Fruit fly (Drosophila melanogaster) whole organism, embryonic: ENCODE measurements around the gene trk.
A peak's percentile ranks its signal among the peaks of the same experiment; 100 is the strongest.

Source experiments
- Adf1 ChIP-seq: fragments of 200-800 bp; sonication (Bioruptor generic); IDR thresholded peaks from 2 replicates; pipeline ENCODE4 v1.3.6; 2022; ENCODE audit warnings: missing biosample characterization, missing genetic modification characterization
- Antp ChIP-seq: fragments of 200-800 bp; sonication (Bioruptor generic); optimal IDR thresholded peaks from 3 replicates; lab custom pipeline; 2016; ENCODE audit warnings: missing biosample characterization, missing genetic modification characterization
- Bgb ChIP-seq: fragments of 200-800 bp; sonication (Bioruptor generic); IDR thresholded peaks from 2 replicates; pipeline ENCODE4 v1.3.6; 2022; ENCODE audit warnings: missing biosample characterization, missing genetic modification characterization; ENCODE audit not compliant: partially characterized antibody
- BtbVII ChIP-seq: fragments of 200-800 bp; sonication (Bioruptor generic); optimal IDR thresholded peaks from 3 replicates; lab custom pipeline; 2017; ENCODE audit warnings: missing biosample characterization, mild to moderate bottlenecking, missing genetic modification characterization
- CG10321 ChIP-seq: fragments of 200-800 bp; sonication (Bioruptor generic); IDR thresholded peaks from 2 replicates; pipeline ENCODE4 v1.3.6; 2022; ENCODE audit warnings: missing biosample characterization, missing genetic modification characterization
- CG1233 ChIP-seq: fragments of 200-800 bp; sonication (Bioruptor generic); optimal IDR thresholded peaks from 4 replicates; lab custom pipeline; 2018; ENCODE audit warnings: missing biosample characterization, mild to moderate bottlenecking, missing genetic modification characterization
- CG13123 ChIP-seq: fragments of 200-800 bp; sonication (Bioruptor generic); optimal IDR thresholded peaks from 2 replicates; lab custom pipeline; 2016; ENCODE audit warnings: missing biosample characterization, missing genetic modification characterization
- CG15011 ChIP-seq: fragments of 200-800 bp; sonication (Bioruptor generic); optimal IDR thresholded peaks from 3 replicates; lab custom pipeline; 2018; ENCODE audit warnings: missing biosample characterization, mild to moderate bottlenecking, missing genetic modification characterization
- CG1602 ChIP-seq: fragments of 200-800 bp; sonication (Bioruptor generic); optimal IDR thresholded peaks from 3 replicates; lab custom pipeline; 2016; ENCODE audit warnings: missing biosample characterization, missing genetic modification characterization
- CG16815 ChIP-seq: fragments of 200-800 bp; sonication (Bioruptor generic); optimal IDR thresholded peaks from 3 replicates; lab custom pipeline; 2017; ENCODE audit warnings: missing biosample characterization, mild to moderate bottlenecking, missing genetic modification characterization
- CG18476 ChIP-seq: fragments of 200-800 bp; sonication (Bioruptor generic); optimal IDR thresholded peaks from 2 replicates; lab custom pipeline; 2016; ENCODE audit warnings: missing biosample characterization, mild to moderate bottlenecking, missing genetic modification characterization
- CG18619 ChIP-seq: fragments of 200-800 bp; sonication (Bioruptor generic); optimal IDR thresholded peaks from 3 replicates; lab custom pipeline; 2017; ENCODE audit warnings: missing biosample characterization, mild to moderate bottlenecking, missing genetic modification characterization
- CG2116 ChIP-seq: fragments of 200-800 bp; sonication (Bioruptor generic); optimal IDR thresholded peaks from 3 replicates; lab custom pipeline; 2018; ENCODE audit warnings: missing biosample characterization, mild to moderate bottlenecking, missing genetic modification characterization
- CG2889 ChIP-seq: fragments of 200-800 bp; sonication (Bioruptor generic); IDR thresholded peaks from 3 replicates; pipeline ENCODE4 v1.3.6; 2022; ENCODE audit warnings: missing biosample characterization, missing genetic modification characterization
- CG30431 ChIP-seq: fragments of 200-800 bp; sonication (Bioruptor generic); optimal IDR thresholded peaks from 2 replicates; lab custom pipeline; 2017; ENCODE audit warnings: missing biosample characterization, missing genetic modification characterization
- CG31365 ChIP-seq: fragments of 200-800 bp; sonication (Bioruptor generic); optimal IDR thresholded peaks from 2 replicates; lab custom pipeline; 2018; ENCODE audit warnings: missing biosample characterization, mild to moderate bottlenecking, missing genetic modification characterization
- CG31441 ChIP-seq: fragments of 200-800 bp; sonication (Bioruptor generic); IDR thresholded peaks from 2 replicates; pipeline ENCODE4 v1.3.6; 2022; ENCODE audit warnings: missing biosample characterization, missing genetic modification characterization
- CG32532 ChIP-seq: fragments of 200-800 bp; sonication (Bioruptor generic); IDR thresholded peaks from 2 replicates; pipeline ENCODE4 v1.3.6; 2022; ENCODE audit warnings: missing biosample characterization, missing genetic modification characterization
- CG34376 ChIP-seq: fragments of 200-800 bp; sonication (Bioruptor generic); optimal IDR thresholded peaks from 2 replicates; lab custom pipeline; 2018; ENCODE audit warnings: missing biosample characterization, mild to moderate bottlenecking, missing genetic modification characterization
- CG5180 ChIP-seq: fragments of 200-800 bp; sonication (Bioruptor generic); optimal IDR thresholded peaks from 3 replicates; lab custom pipeline; 2017; ENCODE audit warnings: missing biosample characterization, missing genetic modification characterization, mild to moderate bottlenecking, moderate library complexity, missing genetic modification reagents
- CG6683 ChIP-seq: fragments of 200-800 bp; sonication (Bioruptor generic); optimal IDR thresholded peaks from 2 replicates; lab custom pipeline; 2017; ENCODE audit warnings: missing biosample characterization, mild to moderate bottlenecking, missing genetic modification characterization, missing genetic modification reagents
- CG6854 ChIP-seq: fragments of 200-800 bp; sonication (Bioruptor generic); optimal IDR thresholded peaks from 3 replicates; lab custom pipeline; 2017; ENCODE audit warnings: missing biosample characterization, mild to moderate bottlenecking, missing genetic modification characterization
- D19A ChIP-seq: fragments of 200-800 bp; optimal IDR thresholded peaks from 3 replicates; lab custom pipeline; 2019; ENCODE audit warnings: missing biosample characterization, mild to moderate bottlenecking, missing genetic modification characterization, moderate library complexity
- Doc2 ChIP-seq: fragments of 200-800 bp; sonication (Bioruptor generic); IDR thresholded peaks from 2 replicates; pipeline ENCODE4 v1.3.6; 2022; ENCODE audit warnings: missing biosample characterization, missing genetic modification characterization
- HLH54F ChIP-seq: fragments of 200-800 bp; sonication (Bioruptor generic); optimal IDR thresholded peaks from 3 replicates; lab custom pipeline; 2016; ENCODE audit warnings: missing biosample characterization, missing genetic modification characterization
- Hr51 ChIP-seq, 2 experiments: fragments of 200-800 bp; sonication (Bioruptor generic); optimal IDR thresholded peaks; 2 replicates in 1 of 2; 3 replicates in 1 of 2; lab custom pipeline; 2016 to 2018; ENCODE audit warnings: missing biosample characterization in 2 of 2, missing genetic modification characterization in 2 of 2, mild to moderate bottlenecking in 1 of 2, moderate library complexity in 1 of 2
- Kr ChIP-seq: fragments of 200-800 bp; sonication (Bioruptor generic); optimal IDR thresholded peaks from 2 replicates; lab custom pipeline; 2017; ENCODE audit warnings: missing biosample characterization, mild to moderate bottlenecking, missing genetic modification characterization
- Nf-YB ChIP-seq: fragments of 200-800 bp; sonication (Bioruptor generic); optimal IDR thresholded peaks from 3 replicates; lab custom pipeline; 2019; ENCODE audit warnings: missing biosample characterization, mild to moderate bottlenecking, missing genetic modification characterization, moderate library complexity
- ac ChIP-seq: fragments of 200-800 bp; sonication (Bioruptor generic); optimal IDR thresholded peaks from 3 replicates; lab custom pipeline; 2017; ENCODE audit warnings: missing biosample characterization, mild to moderate bottlenecking, missing genetic modification characterization
- bab2 ChIP-seq: fragments of 200-800 bp; sonication (Bioruptor generic); optimal IDR thresholded peaks from 2 replicates; lab custom pipeline; 2016; ENCODE audit warnings: missing biosample characterization, missing genetic modification characterization
- bigmax ChIP-seq: fragments of 200-800 bp; sonication (Bioruptor generic); optimal IDR thresholded peaks from 2 replicates; lab custom pipeline; 2018; ENCODE audit warnings: missing biosample characterization, mild to moderate bottlenecking, missing genetic modification characterization
- br ChIP-seq: fragments of >200 bp; optimal IDR thresholded peaks from 2 replicates; lab custom pipeline; 2017
- crol ChIP-seq: fragments of 200-800 bp; sonication (Bioruptor generic); IDR thresholded peaks from 2 replicates; pipeline ENCODE4 v1.3.6; 2022; ENCODE audit warnings: missing biosample characterization, missing genetic modification characterization
- fru ChIP-seq: fragments of >200 bp; optimal IDR thresholded peaks from 2 replicates; lab custom pipeline; 2017
- her ChIP-seq: fragments of 200-800 bp; sonication (Bioruptor generic); optimal IDR thresholded peaks from 2 replicates; lab custom pipeline; 2016; ENCODE audit warnings: missing biosample characterization, missing genetic modification characterization
- ind ChIP-seq: fragments of 200-800 bp; sonication (Bioruptor generic); optimal IDR thresholded peaks from 3 replicates; lab custom pipeline; 2016; ENCODE audit warnings: missing biosample characterization, missing genetic modification characterization
- inv ChIP-seq: fragments of 200-800 bp; sonication (Bioruptor generic); IDR thresholded peaks from 2 replicates; pipeline ENCODE4 v1.3.6; 2022; ENCODE audit warnings: missing biosample characterization, missing genetic modification characterization; ENCODE audit not compliant: partially characterized antibody
- klu ChIP-seq: fragments of 200-800 bp; sonication (Bioruptor generic); IDR thresholded peaks from 2 replicates; pipeline ENCODE4 v1.3.6; 2022; ENCODE audit warnings: missing biosample characterization, missing genetic modification characterization
- lmd ChIP-seq: fragments of 200-800 bp; sonication (Bioruptor generic); IDR thresholded peaks from 2 replicates; pipeline ENCODE4 v1.3.6; 2022; ENCODE audit warnings: missing biosample characterization, missing genetic modification characterization
- pfk ChIP-seq: fragments of 200-800 bp; sonication (Bioruptor generic); optimal IDR thresholded peaks from 2 replicates; lab custom pipeline; 2018; ENCODE audit warnings: missing biosample characterization, mild to moderate bottlenecking, missing genetic modification characterization, moderate library complexity
- phol ChIP-seq: fragments of 200-800 bp; sonication (Bioruptor generic); optimal IDR thresholded peaks from 3 replicates; lab custom pipeline; 2018; ENCODE audit warnings: missing biosample characterization, mild to moderate bottlenecking, missing genetic modification characterization, moderate library complexity
- pita ChIP-seq: fragments of 200-800 bp; sonication (Bioruptor generic); optimal IDR thresholded peaks from 2 replicates; lab custom pipeline; 2017; ENCODE audit warnings: missing biosample characterization, mild to moderate bottlenecking, missing genetic modification characterization
- prd ChIP-seq, 3 experiments: fragments of >200 bp in 2 of 3; fragments of 200-800 bp in 1 of 3; sonication (Bioruptor generic) in 1 of 3; optimal IDR thresholded peaks in 2 of 3; IDR thresholded peaks in 1 of 3; 2 replicates in 2 of 3; 3 replicates in 1 of 3; pipeline versions ENCODE4 v1.3.6 to Lab custom; 2017 to 2022; ENCODE audit warnings: missing biosample characterization in 1 of 3, missing genetic modification characterization in 1 of 3
- psq ChIP-seq: fragments of 200-800 bp; sonication (Bioruptor generic); optimal IDR thresholded peaks from 2 replicates; lab custom pipeline; 2017; ENCODE audit warnings: missing biosample characterization, missing genetic modification characterization
- pum ChIP-seq: fragments of 200-800 bp; sonication (Bioruptor generic); optimal IDR thresholded peaks from 2 replicates; lab custom pipeline; 2016; ENCODE audit warnings: missing biosample characterization, missing genetic modification characterization
- salm ChIP-seq: fragments of 200-800 bp; sonication (Bioruptor generic); optimal IDR thresholded peaks from 2 replicates; lab custom pipeline; 2018; ENCODE audit warnings: missing biosample characterization, mild to moderate bottlenecking, missing genetic modification characterization
- schlank ChIP-seq: fragments of 200-800 bp; sonication (Bioruptor generic); optimal IDR thresholded peaks from 2 replicates; lab custom pipeline; 2018; ENCODE audit warnings: missing biosample characterization, mild to moderate bottlenecking, missing genetic modification characterization
- sr ChIP-seq: fragments of 200-800 bp; sonication (Bioruptor generic); IDR thresholded peaks from 3 replicates; pipeline ENCODE4 v1.3.6; 2022; ENCODE audit warnings: missing biosample characterization, missing genetic modification characterization
- wdn ChIP-seq: fragments of 200-800 bp; sonication (Bioruptor generic); IDR thresholded peaks from 2 replicates; pipeline ENCODE4 v1.3.6; 2022; ENCODE audit warnings: missing biosample characterization, missing genetic modification characterization

Gene trk

dm6 chr2L:10306518-10307260, 34.6 kb upstream of the trk start, which contains the start of the genes CG5390 and CG4968 (continued):
- TF ChIP-seq klu (no peak), Doc2 (GFP tag; lab: Robert Waterston, UW) (no peak), D19A (tag; lab: Kevin White, UChicago) (no peak), psq (GFP tag; lab: Kevin White, UChicago) (peak; percentile 30), CG32532 (GFP tag; lab: Robert Waterston, UW) (peak; percentile 78), br (lab: Kevin White, UChicago) (no peak), CG31365 (tag; lab: Kevin White, UChicago) (no peak), CG6683 (peak; percentile 60), CG31441 (GFP tag; lab: Robert Waterston, UW) (peak; percentile 80; the same call in 1 of the 2 replicates), schlank (tag; lab: Kevin White, UChicago) (peak; percentile 18), CG18619 (GFP tag; lab: Kevin White, UChicago) (peak; percentile 38), Antp (GFP tag; lab: Kevin White, UChicago) (peak; percentile 6), her (GFP tag; lab: Kevin White, UChicago) (no peak), bab2 (no peak), CG15011 (peak; percentile 30), phol (tag; lab: Kevin White, UChicago) (peak; percentile 70), fru (no peak), HLH54F (GFP tag; lab: Kevin White, UChicago) (peak; percentile 6), Hr51 (GFP tag; optimal IDR thresholded peaks at IDR 0.05; lab: Kevin White, UChicago) (peak; percentile 30 to 83), inv (no peak), lmd (GFP tag; lab: Robert Waterston, UW) (peak; percentile 66), pum (GFP tag; lab: Kevin White, UChicago) (no peak), crol (GFP tag; lab: Robert Waterston, UW) (no peak), CG34376 (GFP tag; lab: Kevin White, UChicago) (peak; percentile 37), Kr (GFP tag; lab: Kevin White, UChicago) (no peak), ac (GFP tag; lab: Kevin White, UChicago) (no peak), CG5180 (GFP tag; lab: Kevin White, UChicago) (no peak), CG13123 (GFP tag; lab: Kevin White, UChicago) (peak; percentile 14), CG10321 (GFP tag; lab: Robert Waterston, UW) (0 out of 2 replicates have a peak, but pooled peaks have one; percentile 27), Nf-YB (peak; percentile 44), CG1602 (peak; percentile 8), salm (peak; percentile 58), prd (optimal IDR thresholded peaks at IDR 0.05; lab: Kevin White, UChicago) (no peak), prd (GFP tag; IDR thresholded peaks at IDR 0.05; lab: Robert Waterston, UW) (no peak), CG30431 (GFP tag; lab: Kevin White, UChicago) (no peak), pita (GFP tag; lab: Kevin White, UChicago) (no peak), pfk (GFP tag; lab: Kevin White, UChicago) (peak; percentile 94), bigmax (GFP tag; lab: Kevin White, UChicago) (no peak), CG18476 (GFP tag; lab: Kevin White, UChicago) (peak; percentile 50), Bgb (peak; percentile 31; the same call in 1 of the 2 replicates), wdn (GFP tag; lab: Robert Waterston, UW) (peak; percentile 38; the same call in 1 of the 2 replicates), sr (GFP tag; lab: Robert Waterston, UW) (no peak), CG2116 (GFP tag; lab: Kevin White, UChicago) (peak; percentile 99), CG1233 (GFP tag; lab: Kevin White, UChicago) (peak; percentile 46), BtbVII (peak; percentile 76), Adf1 (GFP tag; lab: Robert Waterston, UW) (peak; percentile 48), CG2889 (GFP tag; lab: Robert Waterston, UW) (no peak), CG16815 (GFP tag; lab: Kevin White, UChicago) (peak; percentile 12), CG6854 (GFP tag; lab: Kevin White, UChicago) (no peak), ind (peak; percentile 53)
